Fruit fly (Drosophila melanogaster): ENCODE measurements around the gene Pus7.

Gene Pus7

dm6 chr3L:8547104-8547523, 37.3 kb downstream of the Pus7 start (continued):
- TF ChIP-seq CG7987 (GFP tag; optimal IDR thresholded peaks at IDR 0.05) (peak; percentile 53), chif (GFP tag; optimal IDR thresholded peaks at IDR 0.05) (peak; percentile 71 to 78), HLH4C (GFP tag; IDR thresholded peaks at IDR 0.05; ENCODE audit: partially characterized antibody) (no peak), CG12104 (GFP tag; optimal IDR thresholded peaks at IDR 0.05) (peak; percentile 82), CG6765 (GFP tag; optimal IDR thresholded peaks at IDR 0.05) (peak; percentile 91), Stat92E (GFP tag; optimal IDR thresholded peaks at IDR 0.05) (no peak), CG10147 (GFP tag; optimal IDR thresholded peaks at IDR 0.05) (peak; percentile 89), CoRest (tag; optimal IDR thresholded peaks at IDR 0.05) (peak; percentile 94), chn (GFP tag; optimal IDR thresholded peaks at IDR 0.05) (peak; percentile 69), CG7839 (tag; optimal IDR thresholded peaks at IDR 0.05) (peak; percentile 94), tap (tag; optimal IDR thresholded peaks at IDR 0.05) (peak; percentile 79), Atf-2 (GFP tag; optimal IDR thresholded peaks at IDR 0.05) (peak; percentile 69), luna (GFP tag; optimal IDR thresholded peaks at IDR 0.05) (peak; percentile 46), CG17359 (tag; optimal IDR thresholded peaks at IDR 0.05) (peak; percentile 90), ash1 (GFP tag; optimal IDR thresholded peaks at IDR 0.05) (no peak), pzg (GFP tag; optimal IDR thresholded peaks at IDR 0.05) (no peak), hth (optimal IDR thresholded peaks at IDR 0.05) (no peak), ranshi (GFP tag; IDR thresholded peaks at IDR 0.05) (peak; percentile 73), Antp (GFP tag; optimal IDR thresholded peaks at IDR 0.05) (peak; percentile 69), Sox102F (GFP tag; optimal IDR thresholded peaks at IDR 0.05) (peak; percentile 90), unpg (GFP tag; optimal IDR thresholded peaks at IDR 0.05) (peak; percentile 92), Ssrp (tag; optimal IDR thresholded peaks at IDR 0.05) (peak; percentile 88), Taf1 (GFP tag; IDR thresholded peaks at IDR 0.05) (peak; percentile 76), chinmo (GFP tag; IDR thresholded peaks at IDR 0.05; ENCODE audit: partially characterized antibody) (no peak), CG12942 (GFP tag; optimal IDR thresholded peaks at IDR 0.05) (peak; percentile 73), CG12391 (tag; optimal IDR thresholded peaks at IDR 0.05) (peak; percentile 90), CG14014 (GFP tag; IDR thresholded peaks at IDR 0.05) (peak; percentile 79), Dip2 (GFP tag; IDR thresholded peaks at IDR 0.05) (no peak; the same call in 1 of the 2 replicates), ftz-f1 (GFP tag; optimal IDR thresholded peaks at IDR 0.05) (no peak), CG12071 (GFP tag; optimal IDR thresholded peaks at IDR 0.05) (peak; percentile 83), CG7357 (GFP tag; IDR thresholded peaks at IDR 0.05) (peak; percentile 72), CG17829 (tag; optimal IDR thresholded peaks at IDR 0.05) (peak; percentile 85), Atf3 (GFP tag; optimal IDR thresholded peaks at IDR 0.05) (peak; percentile 55), prd (optimal IDR thresholded peaks at IDR 0.05) (no peak), prd (GFP tag; IDR thresholded peaks at IDR 0.05) (peak; percentile 88), sob (GFP tag; IDR thresholded peaks at IDR 0.05) (peak; percentile 76), gfzf (GFP tag; optimal IDR thresholded peaks at IDR 0.05) (no peak), ttk (GFP tag; IDR thresholded peaks at IDR 0.05) (peak; percentile 78), rib (GFP tag; IDR thresholded peaks at IDR 0.05) (peak; percentile 66), CG18764 (GFP tag; optimal IDR thresholded peaks at IDR 0.05) (peak; percentile 58), crol (GFP tag; IDR thresholded peaks at IDR 0.05) (peak; percentile 71)

Measured in whole organism, embryonic.